Fruit fly (Drosophila melanogaster): ENCODE measurements around the gene Hmt4-20.

The Hmt4-20 gene

dm6 chrX:655492-656379, at the start of gene Hmt4-20, which contains the start of gene SkpA:
TSS of gene Hmt4-20 (minus strand) at chrX:656033.
TSS of gene SkpA (plus strand) at chrX:656114.
- TF ChIP-seq fru (GFP tag; optimal IDR thresholded peaks at IDR 0.05), result no peak
- TF ChIP-seq Hr83 (GFP tag; optimal IDR thresholded peaks at IDR 0.05; ENCODE audit: poor library complexity, severe bottlenecking), result peak; percentile 11
- TF ChIP-seq rgr (GFP tag; optimal IDR thresholded peaks at IDR 0.05), result no peak
- no peak for TF ChIP-seq brk (GFP tag; optimal IDR thresholded peaks at IDR 0.05)
- TF ChIP-seq N (GFP tag; optimal IDR thresholded peaks at IDR 0.05), result no peak
- TF ChIP-seq CG32264 (GFP tag; optimal IDR thresholded peaks at IDR 0.05), result no peak
- TF ChIP-seq h (GFP tag; optimal IDR thresholded peaks at IDR 0.05), result no peak
- TF ChIP-seq HLH106 (tag; optimal IDR thresholded peaks at IDR 0.05), result peak; percentile 9
- TF ChIP-seq dl (GFP tag; optimal IDR thresholded peaks at IDR 0.05; ENCODE audit: insufficient read depth in 1 of 2, partially characterized antibody in 2 of 2), result peak in 1 of 2 experiments; percentile 53
- TF ChIP-seq pan (optimal IDR thresholded peaks at IDR 0.05), result no peak
- peak; percentile 18 for TF ChIP-seq Dif (GFP tag; optimal IDR thresholded peaks at IDR 0.05; ENCODE audit: partially characterized antibody)
- peak; percentile 59 for TF ChIP-seq Myc (optimal IDR thresholded peaks at IDR 0.05)

dm6 chrX:702484-702883, 46.7 kb upstream of the Hmt4-20 start:
- TF ChIP-seq Myc (optimal IDR thresholded peaks at IDR 0.05), result no peak
- no peak for TF ChIP-seq CrebA (GFP tag; optimal IDR thresholded peaks at IDR 0.05; ENCODE audit: borderline replicate concordance)
- TF ChIP-seq Dfd (GFP tag; optimal IDR thresholded peaks at IDR 0.05), result no peak
- no peak for TF ChIP-seq sage (GFP tag; optimal IDR thresholded peaks at IDR 0.05)
- no peak for TF ChIP-seq fru (GFP tag; optimal IDR thresholded peaks at IDR 0.05)
- TF ChIP-seq sv (GFP tag; optimal IDR thresholded peaks at IDR 0.05), result no peak
- no peak for TF ChIP-seq dsf (GFP tag; optimal IDR thresholded peaks at IDR 0.05; ENCODE audit: borderline replicate concordance)
- TF ChIP-seq dl (GFP tag; optimal IDR thresholded peaks at IDR 0.05; ENCODE audit: insufficient read depth in 1 of 2, partially characterized antibody in 2 of 2), result no peak

DNA sequence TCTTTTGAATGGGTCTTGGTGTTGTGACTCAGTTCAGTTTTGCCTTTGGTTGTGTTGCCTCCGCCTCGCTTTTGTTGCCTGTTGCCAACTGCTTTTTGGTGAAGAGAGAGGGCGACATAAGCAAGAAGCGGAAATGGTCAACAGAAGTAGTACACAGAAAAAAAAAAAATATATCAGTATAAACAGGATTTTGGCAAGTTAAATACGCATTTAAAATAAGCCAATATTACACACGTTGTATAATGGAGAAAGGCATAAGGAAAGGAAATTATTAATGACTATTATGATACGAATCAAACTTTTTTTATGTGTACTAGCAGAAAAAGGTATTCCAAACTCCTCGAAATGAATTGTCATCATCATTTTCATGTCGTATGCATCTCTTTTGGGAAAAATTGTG, 40.2 kb upstream of the Hmt4-20 start:
- TF ChIP-seq h (GFP tag; optimal IDR thresholded peaks at IDR 0.05) (peak; percentile 30), rgr (GFP tag; optimal IDR thresholded peaks at IDR 0.05) (peak; percentile 39), brk (GFP tag; optimal IDR thresholded peaks at IDR 0.05) (peak; percentile 9), br (GFP tag; optimal IDR thresholded peaks at IDR 0.05) (no peak), Hnf4 (GFP tag; optimal IDR thresholded peaks at IDR 0.05) (peak; percentile 18), psq (GFP tag; optimal IDR thresholded peaks at IDR 0.05) (peak; percentile 33), lola (GFP tag; optimal IDR thresholded peaks at IDR 0.05) (no peak), OdsH (GFP tag; optimal IDR thresholded peaks at IDR 0.05) (peak; percentile 15), N (GFP tag; optimal IDR thresholded peaks at IDR 0.05) (no peak), fru (GFP tag; optimal IDR thresholded peaks at IDR 0.05) (peak; percentile 44), foxo (GFP tag; optimal IDR thresholded peaks at IDR 0.05) (peak in 1 of 2 experiments; percentile 29)

DNA sequence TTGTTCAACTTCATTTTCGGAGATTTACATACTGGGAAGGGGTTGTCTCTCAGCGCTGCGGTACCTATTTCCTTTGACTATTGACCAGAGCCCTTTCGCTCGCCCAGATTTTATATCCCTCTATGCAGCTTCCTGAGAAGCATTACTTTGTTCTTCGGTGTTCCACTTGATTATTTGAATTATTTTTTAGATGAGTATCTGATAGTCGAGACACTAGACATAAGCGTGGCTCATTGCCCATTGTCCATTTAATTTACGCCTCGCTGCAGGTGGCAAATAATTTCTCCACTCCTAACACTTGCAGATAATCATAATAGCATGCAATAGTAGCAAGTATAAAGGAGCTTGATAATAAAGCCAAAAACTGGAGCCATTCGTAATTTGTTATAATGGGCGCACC, 38.9 kb upstream of the Hmt4-20 start:
- TF ChIP-seq CG32264 (GFP tag; optimal IDR thresholded peaks at IDR 0.05) (no peak), fru (GFP tag; optimal IDR thresholded peaks at IDR 0.05) (no peak), GATAd (GFP tag; optimal IDR thresholded peaks at IDR 0.05) (no peak), lola (GFP tag; optimal IDR thresholded peaks at IDR 0.05) (no peak), rgr (GFP tag; optimal IDR thresholded peaks at IDR 0.05) (no peak), OdsH (GFP tag; optimal IDR thresholded peaks at IDR 0.05) (no peak), usp (GFP tag; optimal IDR thresholded peaks at IDR 0.05) (no peak), tai (GFP tag; optimal IDR thresholded peaks at IDR 0.05) (no peak), br (GFP tag; optimal IDR thresholded peaks at IDR 0.05) (no peak), sage (GFP tag; optimal IDR thresholded peaks at IDR 0.05) (no peak), Sp1 (GFP tag; optimal IDR thresholded peaks at IDR 0.05) (no peak), sv (GFP tag; optimal IDR thresholded peaks at IDR 0.05) (no peak)

DNA sequence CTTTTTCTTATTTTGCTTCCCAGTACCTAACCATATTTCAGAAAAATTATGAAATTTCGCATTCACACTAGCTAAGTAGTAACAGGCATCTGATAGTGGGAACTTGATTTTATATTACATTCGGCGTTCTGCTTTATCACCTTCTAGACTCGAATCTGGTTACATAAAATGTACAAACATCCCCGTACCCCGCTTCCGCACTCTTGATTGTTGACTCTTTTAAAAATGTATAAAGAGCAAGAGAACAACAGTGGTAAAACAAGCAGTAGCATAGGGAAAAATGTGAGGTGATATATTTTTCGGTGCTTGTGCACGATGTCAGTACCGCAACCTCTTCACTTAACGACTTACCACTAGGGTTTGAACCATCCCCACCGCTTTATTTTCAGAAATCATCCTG, 38.5 kb upstream of the Hmt4-20 start:
- no peak for TF ChIP-seq usp (GFP tag; optimal IDR thresholded peaks at IDR 0.05)
- no peak for TF ChIP-seq Vsx2 (GFP tag; optimal IDR thresholded peaks at IDR 0.05; ENCODE audit: partially characterized antibody)

Data from whole organism, wandering third instar larva.